Worm (Caenorhabditis elegans): ENCODE results near the gene gly-9.
A peak's percentile ranks its signal among the peaks of the same experiment; 100 is the strongest.

The gly-9 gene

DNA sequence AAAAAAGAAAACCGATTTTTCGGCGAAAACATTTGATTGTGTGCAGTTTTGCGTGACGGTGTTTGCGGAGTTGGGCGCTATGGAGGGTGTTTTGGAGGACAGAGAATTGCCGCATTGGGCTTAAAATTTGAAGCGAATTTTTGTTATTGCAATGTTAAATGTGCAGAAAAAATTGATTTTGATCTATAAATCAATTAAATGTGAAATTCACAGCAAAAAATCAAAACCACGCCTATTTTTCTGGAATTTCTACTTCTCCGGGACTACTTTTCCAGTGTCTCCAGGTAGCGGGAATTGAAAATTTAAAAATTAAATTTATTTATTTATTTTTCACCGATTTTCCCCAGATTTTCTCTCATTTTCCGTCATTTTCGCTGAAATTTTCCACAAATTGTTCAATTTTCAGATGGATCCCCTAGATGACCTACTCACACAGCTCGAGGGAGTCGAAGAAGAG is 26.8 kb upstream of the gly-9 start, which contains the start of gene mcm-10 (continued):
- TF ChIP-seq jun-1 (tag; optimal IDR thresholded peaks at IDR 0.05) (peak; percentile 55), tbx-2 (tag; optimal IDR thresholded peaks at IDR 0.05) (peak; percentile 91), lin-13 (GFP tag; optimal IDR thresholded peaks at IDR 0.05) (peak; percentile 50), mep-1 (tag; optimal IDR thresholded peaks at IDR 0.05) (peak; percentile 72), vab-15 (tag; optimal IDR thresholded peaks at IDR 0.05) (peak; percentile 79), ceh-90 (tag; optimal IDR thresholded peaks at IDR 0.05) (peak; percentile 72), nhr-28 (tag; optimal IDR thresholded peaks at IDR 0.05) (no peak), xbp-1 (tag; optimal IDR thresholded peaks at IDR 0.05) (peak; percentile 89), lsy-2 (tag; optimal IDR thresholded peaks at IDR 0.05) (peak; percentile 66 to 82), isw-1 (GFP tag; IDR thresholded peaks at IDR 0.05) (peak; percentile 80), aha-1 (tag; optimal IDR thresholded peaks at IDR 0.05) (no peak), hpl-2 (GFP tag; optimal IDR thresholded peaks at IDR 0.05) (peak; percentile 19), lin-39 (tag; optimal IDR thresholded peaks at IDR 0.05) (no peak), rnt-1 (tag; optimal IDR thresholded peaks at IDR 0.05) (no peak), zag-1 (tag; optimal IDR thresholded peaks at IDR 0.05) (no peak), lin-15B (tag; optimal IDR thresholded peaks at IDR 0.05) (peak; percentile 36), blmp-1 (tag; optimal IDR thresholded peaks at IDR 0.05) (peak; percentile 17), nhr-237 (tag; optimal IDR thresholded peaks at IDR 0.05) (peak; percentile 65), mdl-1 (tag; optimal IDR thresholded peaks at IDR 0.05) (peak in 1 of 2 experiments; percentile 20), ztf-4 (tag; optimal IDR thresholded peaks at IDR 0.05) (no peak), grh-1 (GFP tag; IDR thresholded peaks at IDR 0.05) (peak; percentile 55), ama-1 (optimal IDR thresholded peaks at IDR 0.05) (no peak), sptf-1 (tag; optimal IDR thresholded peaks at IDR 0.05) (no peak), nhr-20 (tag; optimal IDR thresholded peaks at IDR 0.05) (peak; percentile 87), mab-9 (GFP tag; IDR thresholded peaks at IDR 0.05) (peak; percentile 50; the same call in 1 of the 2 replicates), ztf-11 (tag; optimal IDR thresholded peaks at IDR 0.05) (peak in 1 of 2 experiments; percentile 90), ets-5 (GFP tag; IDR thresholded peaks at IDR 0.05) (no peak), fkh-8 (tag; optimal IDR thresholded peaks at IDR 0.05) (peak; percentile 91), nhr-90 (tag; optimal IDR thresholded peaks at IDR 0.05; ENCODE audit: poor library complexity) (peak; percentile 92), lin-35 (GFP tag; optimal IDR thresholded peaks at IDR 0.05) (peak; percentile 89 to 94), nhr-85 (tag) (peak; percentile 95), nhr-11 (tag; optimal IDR thresholded peaks at IDR 0.05) (no peak), unc-130 (tag; optimal IDR thresholded peaks at IDR 0.05) (peak; percentile 41), dsc-1 (tag; optimal IDR thresholded peaks at IDR 0.05) (peak; percentile 89), egl-13 (tag; optimal IDR thresholded peaks at IDR 0.05) (peak; percentile 86), fos-1 (tag; optimal IDR thresholded peaks at IDR 0.05) (peak; percentile 52), nhr-84 (tag; optimal IDR thresholded peaks at IDR 0.05) (no peak), lin-14 (GFP tag; optimal IDR thresholded peaks at IDR 0.05) (no peak), ces-1 (GFP tag; optimal IDR thresholded peaks at IDR 0.05) (no peak), efl-3 (GFP tag; optimal IDR thresholded peaks at IDR 0.05) (peak; percentile 33), nhr-76 (tag; optimal IDR thresholded peaks at IDR 0.05) (no peak), C04F5.9 (tag; optimal IDR thresholded peaks at IDR 0.05) (peak; percentile 87), unc-62 (GFP tag; optimal IDR thresholded peaks at IDR 0.05) (no peak), C34B4.2 (tag; optimal IDR thresholded peaks at IDR 0.05) (no peak), fkh-4 (tag; optimal IDR thresholded peaks at IDR 0.05; ENCODE audit: borderline replicate concordance) (peak; percentile 84), unc-30 (tag; optimal IDR thresholded peaks at IDR 0.05) (no peak), zip-4 (GFP tag; optimal IDR thresholded peaks at IDR 0.05) (no peak), hlh-4 (tag; optimal IDR thresholded peaks at IDR 0.05) (peak; percentile 53), unc-98 (GFP tag; IDR thresholded peaks at IDR 0.05) (peak; percentile 77), Y116A8C.19 (tag; optimal IDR thresholded peaks at IDR 0.05; ENCODE audit: borderline replicate concordance) (peak; percentile 71), sox-4 (tag; optimal IDR thresholded peaks at IDR 0.05) (peak; percentile 91), F16B12.6 (tag; optimal IDR thresholded peaks at IDR 0.05) (peak; percentile 93), nhr-12 (tag; optimal IDR thresholded peaks at IDR 0.05) (no peak), elt-3 (tag; optimal IDR thresholded peaks at IDR 0.05) (peak in 1 of 6 experiments; percentile 46)

Measured in whole organism, L1 larva.